Worm (Caenorhabditis elegans) whole organism, young adult: ENCODE data around the gene Y57A10A.13.

Source experiments
- F52B5.7 ChIP-seq: sonication (generic microtip); optimal IDR thresholded peaks from 2 replicates; lab custom pipeline; 2016; ENCODE audit warnings: mild to moderate bottlenecking, missing genetic modification characterization, missing compliant biosample characterization
- F57C9.4 ChIP-seq: sonication (generic microtip); optimal IDR thresholded peaks from 2 replicates; lab custom pipeline; 2017; ENCODE audit warnings: mild to moderate bottlenecking, missing genetic modification characterization, missing compliant biosample characterization
- T26A5.8 ChIP-seq: sonication (generic microtip); optimal IDR thresholded peaks from 2 replicates; lab custom pipeline; 2016; ENCODE audit warnings: missing genetic modification characterization, missing compliant biosample characterization
- ama-1 ChIP-seq, 3 experiments: fragments of 150-350 bp in 1 of 3; sonication (generic microtip) in 2 of 3; optimal IDR thresholded peaks; 2 replicates each; lab custom pipeline; 2014 to 2018; ENCODE audit warnings: missing biosample characterization in 2 of 3, missing genetic modification characterization in 2 of 3, missing genetic modification reagents in 2 of 3
- ceh-40 ChIP-seq: fragments of 200-800 bp; sonication (Bioruptor generic); IDR thresholded peaks from 2 replicates; pipeline ENCODE4 v1.3.6; 2022; ENCODE audit warnings: missing genetic modification characterization, missing compliant biosample characterization
- dpl-1 ChIP-seq: fragments of 150-350 bp; optimal IDR thresholded peaks from 2 replicates; lab custom pipeline; 2014; ENCODE audit warnings: missing biosample characterization, missing genetic modification reagents, missing genetic modification characterization
- ets-4 ChIP-seq: fragments of 200-800 bp; sonication (Bioruptor generic); optimal IDR thresholded peaks from 2 replicates; lab custom pipeline; 2018; ENCODE audit warnings: mild to moderate bottlenecking, missing genetic modification characterization, missing compliant biosample characterization
- lin-26 ChIP-seq: fragments of 200-800 bp; sonication (Bioruptor generic); IDR thresholded peaks from 2 replicates; pipeline ENCODE4 v1.3.6; 2022; ENCODE audit warnings: missing genetic modification reagents, missing genetic modification characterization, missing compliant biosample characterization
- snpc-1.3 ChIP-seq: sonication (generic microtip); optimal IDR thresholded peaks from 2 replicates; lab custom pipeline; 2017; ENCODE audit warnings: missing genetic modification characterization, mild to moderate bottlenecking, missing compliant biosample characterization, antibody characterized with exemption, moderate library complexity, missing genotype, missing genetic modification reagents; ENCODE audit not compliant: insufficient read depth
- snpc-4 ChIP-seq, 5 experiments: fragments of 150-350 bp in 1 of 5; sonication (generic microtip) in 4 of 5; optimal IDR thresholded peaks; 2 replicates each; lab custom pipeline; 2014 to 2018; ENCODE audit warnings: missing genetic modification characterization in 5 of 5, missing biosample characterization in 3 of 5, antibody characterized with exemption in 2 of 5, mild to moderate bottlenecking in 2 of 5, missing compliant biosample characterization in 2 of 5, missing genotype in 2 of 5, moderate library complexity in 2 of 5, missing genetic modification reagents in 1 of 5
- zfh-2 ChIP-seq: fragments of 200-800 bp; sonication (Bioruptor generic); conservative IDR thresholded peaks from 2 replicates; pipeline ENCODE4 v1.3.6; 2022; ENCODE audit warnings: missing genetic modification reagents, missing genetic modification characterization, missing compliant biosample characterization
- ztf-28 ChIP-seq: fragments of 200-800 bp; sonication (Bioruptor generic); IDR thresholded peaks from 2 replicates; pipeline ENCODE4 v1.3.6; 2022; ENCODE audit warnings: missing genetic modification reagents, missing genetic modification characterization, missing compliant biosample characterization
- ztf-3 ChIP-seq: fragments of 200-800 bp; sonication (Bioruptor generic); optimal IDR thresholded peaks from 2 replicates; lab custom pipeline; 2018; ENCODE audit warnings: mild to moderate bottlenecking, missing genetic modification characterization, missing compliant biosample characterization

- no peak for TF ChIP-seq snpc-1.3 (tag; lab: Kevin White, UChicago)
- TF ChIP-seq ama-1 (optimal IDR thresholded peaks at IDR 0.05; lab: Kevin White, UChicago): no peak
- TF ChIP-seq ama-1 (GFP tag; optimal IDR thresholded peaks at IDR 0.05; lab: Kevin White, UChicago): no peak
- no peak for TF ChIP-seq ets-4 (GFP tag; lab: Kevin White, UChicago)
- TF ChIP-seq zfh-2 (GFP tag; lab: Robert Waterston, UW): no peak
- TF ChIP-seq T26A5.8 (tag; lab: Kevin White, UChicago): no peak
- no peak for TF ChIP-seq ztf-28 (GFP tag; lab: Robert Waterston, UW)
- TF ChIP-seq ztf-3 (GFP tag; lab: Kevin White, UChicago): no peak
- TF ChIP-seq snpc-4 (GFP tag; optimal IDR thresholded peaks at IDR 0.05; lab: Kevin White, UChicago): no peak
- TF ChIP-seq snpc-4 (tag; optimal IDR thresholded peaks at IDR 0.05; lab: Kevin White, UChicago): no peak
- no peak for TF ChIP-seq ceh-40 (GFP tag; lab: Robert Waterston, UW)
- TF ChIP-seq F52B5.7 (tag; lab: Kevin White, UChicago): no peak
- TF ChIP-seq F57C9.4 (tag; lab: Kevin White, UChicago): no peak
- no peak for TF ChIP-seq lin-26 (GFP tag; lab: Robert Waterston, UW)
- no peak for TF ChIP-seq dpl-1
Observed at ce11 chrII:12169487-12170128, 15.1 kb downstream of the Y57A10A.13 start.
